Fruit fly (Drosophila melanogaster) whole organism, embryonic: ENCODE results near the gene Spt20.

Source experiments
- B-H1 ChIP-seq: fragments of 200-800 bp; sonication (Bioruptor generic); IDR thresholded peaks from 3 replicates; pipeline ENCODE4 v1.3.6; 2022; ENCODE audit warnings: missing biosample characterization, missing genetic modification characterization
- Bgb ChIP-seq: fragments of 200-800 bp; sonication (Bioruptor generic); IDR thresholded peaks from 2 replicates; pipeline ENCODE4 v1.3.6; 2022; ENCODE audit warnings: missing biosample characterization, missing genetic modification characterization; ENCODE audit not compliant: partially characterized antibody
- CG10274 ChIP-seq: fragments of 200-800 bp; sonication (Bioruptor generic); optimal IDR thresholded peaks from 3 replicates; lab custom pipeline; 2017; ENCODE audit warnings: missing biosample characterization, mild to moderate bottlenecking, missing genetic modification characterization
- CG11560 ChIP-seq: fragments of 200-800 bp; sonication (Bioruptor generic); IDR thresholded peaks from 3 replicates; pipeline ENCODE4 v1.3.6; 2022; ENCODE audit warnings: missing biosample characterization, missing genetic modification characterization
- CG12071 ChIP-seq: fragments of 200-800 bp; sonication (Bioruptor generic); optimal IDR thresholded peaks from 3 replicates; lab custom pipeline; 2018; ENCODE audit warnings: missing biosample characterization, mild to moderate bottlenecking, missing genetic modification characterization
- CG13123 ChIP-seq: fragments of 200-800 bp; sonication (Bioruptor generic); optimal IDR thresholded peaks from 2 replicates; lab custom pipeline; 2016; ENCODE audit warnings: missing biosample characterization, missing genetic modification characterization
- CG13624 ChIP-seq: fragments of 200-800 bp; sonication (Bioruptor generic); optimal IDR thresholded peaks from 2 replicates; lab custom pipeline; 2016; ENCODE audit warnings: missing biosample characterization, missing genetic modification characterization
- CG14014 ChIP-seq: fragments of 200-800 bp; sonication (Bioruptor generic); IDR thresholded peaks from 2 replicates; pipeline ENCODE4 v1.3.6; 2022; ENCODE audit warnings: missing biosample characterization, missing genetic modification characterization
- CG15073 ChIP-seq: fragments of 200-800 bp; sonication (Bioruptor generic); optimal IDR thresholded peaks from 2 replicates; lab custom pipeline; 2016; ENCODE audit warnings: missing biosample characterization, missing genetic modification characterization
- CG16779 ChIP-seq: fragments of 200-800 bp; sonication (Bioruptor generic); IDR thresholded peaks from 2 replicates; pipeline ENCODE4 v1.3.6; 2022; ENCODE audit warnings: missing biosample characterization, missing genetic modification characterization
- CG1792 ChIP-seq: fragments of 200-800 bp; sonication (Bioruptor generic); optimal IDR thresholded peaks from 2 replicates; lab custom pipeline; 2016; ENCODE audit warnings: missing biosample characterization, missing genetic modification characterization
- CG2199 ChIP-seq: fragments of 200-800 bp; sonication (Bioruptor generic); IDR thresholded peaks from 3 replicates; pipeline ENCODE4 v1.3.6; 2022; ENCODE audit warnings: missing biosample characterization, missing genetic modification characterization
- CG2889 ChIP-seq: fragments of 200-800 bp; sonication (Bioruptor generic); IDR thresholded peaks from 3 replicates; pipeline ENCODE4 v1.3.6; 2022; ENCODE audit warnings: missing biosample characterization, missing genetic modification characterization
- CG31224 ChIP-seq: fragments of 200-800 bp; sonication (Bioruptor generic); IDR thresholded peaks from 2 replicates; pipeline ENCODE4 v1.3.6; 2022; ENCODE audit warnings: missing biosample characterization, missing genetic modification characterization
- CG3995 ChIP-seq: fragments of 200-800 bp; sonication (Bioruptor generic); optimal IDR thresholded peaks from 3 replicates; lab custom pipeline; 2016; ENCODE audit warnings: missing biosample characterization, missing genetic modification characterization
- CG4617 ChIP-seq: fragments of 200-800 bp; sonication (Bioruptor generic); optimal IDR thresholded peaks from 3 replicates; lab custom pipeline; 2016; ENCODE audit warnings: missing biosample characterization, missing genetic modification characterization, borderline replicate concordance
- CG4854 ChIP-seq: fragments of 200-800 bp; sonication (Bioruptor generic); optimal IDR thresholded peaks from 2 replicates; lab custom pipeline; 2016; ENCODE audit warnings: missing biosample characterization, missing genetic modification characterization, inconsistent platforms
- CG5245 ChIP-seq: fragments of 200-800 bp; sonication (Bioruptor generic); optimal IDR thresholded peaks from 3 replicates; lab custom pipeline; 2016; ENCODE audit warnings: missing biosample characterization, missing genetic modification characterization
- CG7963 ChIP-seq: fragments of 200-800 bp; sonication (Bioruptor generic); IDR thresholded peaks from 3 replicates; pipeline ENCODE4 v1.3.6; 2022; ENCODE audit warnings: missing biosample characterization, missing genetic modification characterization; ENCODE audit not compliant: partially characterized antibody
- CG8089 ChIP-seq: fragments of 200-800 bp; sonication (Bioruptor generic); optimal IDR thresholded peaks from 3 replicates; lab custom pipeline; 2016; ENCODE audit warnings: missing biosample characterization, missing genetic modification characterization
- CG8359 ChIP-seq: fragments of 200-800 bp; sonication (Bioruptor generic); optimal IDR thresholded peaks from 2 replicates; lab custom pipeline; 2017; ENCODE audit warnings: missing biosample characterization, mild to moderate bottlenecking, missing genetic modification characterization, borderline replicate concordance
- CG9817 ChIP-seq: fragments of 200-800 bp; sonication (Bioruptor generic); optimal IDR thresholded peaks from 2 replicates; lab custom pipeline; 2018; ENCODE audit warnings: missing biosample characterization, mild to moderate bottlenecking, missing genetic modification characterization, moderate library complexity
- CkIIα-i1 ChIP-seq: fragments of 200-800 bp; sonication (Bioruptor generic); IDR thresholded peaks from 2 replicates; pipeline ENCODE4 v1.3.6; 2022; ENCODE audit warnings: missing biosample characterization, missing genetic modification characterization
- Deaf1 ChIP-seq: fragments of 200-800 bp; optimal IDR thresholded peaks from 3 replicates; lab custom pipeline; 2019; ENCODE audit warnings: missing biosample characterization, mild to moderate bottlenecking, missing genetic modification characterization, moderate library complexity
- E2f2 ChIP-seq: fragments of 200-800 bp; sonication (Bioruptor generic); IDR thresholded peaks from 2 replicates; pipeline ENCODE4 v1.3.6; 2022; ENCODE audit warnings: missing biosample characterization, missing genetic modification characterization
- Hey ChIP-seq: fragments of 200-800 bp; sonication (Bioruptor generic); optimal IDR thresholded peaks from 3 replicates; lab custom pipeline; 2018; ENCODE audit warnings: missing biosample characterization, mild to moderate bottlenecking, missing genetic modification characterization
- Hmr ChIP-seq: fragments of 200-800 bp; sonication (Bioruptor generic); optimal IDR thresholded peaks from 3 replicates; lab custom pipeline; 2017; ENCODE audit warnings: mild to moderate bottlenecking, missing biosample characterization, missing genetic modification reagents, missing genetic modification characterization
- Lim3 ChIP-seq: fragments of 200-800 bp; sonication (Bioruptor generic); IDR thresholded peaks from 2 replicates; pipeline ENCODE4 v1.3.6; 2022; ENCODE audit warnings: missing biosample characterization, missing genetic modification characterization
- NK7.1 ChIP-seq: fragments of 200-800 bp; sonication (Bioruptor generic); optimal IDR thresholded peaks from 3 replicates; lab custom pipeline; 2016; ENCODE audit warnings: missing biosample characterization, missing genetic modification characterization
- Side ChIP-seq: fragments of 200-800 bp; sonication (Bioruptor generic); optimal IDR thresholded peaks from 2 replicates; lab custom pipeline; 2016; ENCODE audit warnings: missing biosample characterization, missing genetic modification characterization
- amos ChIP-seq: fragments of 200-800 bp; sonication (Bioruptor generic); IDR thresholded peaks from 2 replicates; pipeline ENCODE4 v1.3.6; 2022; ENCODE audit warnings: missing biosample characterization, missing genetic modification characterization; ENCODE audit not compliant: partially characterized antibody
- ap ChIP-seq: fragments of 200-800 bp; sonication (Bioruptor generic); IDR thresholded peaks from 2 replicates; pipeline ENCODE4 v1.3.6; 2022; ENCODE audit warnings: missing biosample characterization, missing genetic modification characterization
- az2 ChIP-seq: fragments of 200-800 bp; sonication (Bioruptor generic); optimal IDR thresholded peaks from 3 replicates; lab custom pipeline; 2016; ENCODE audit warnings: missing biosample characterization, missing genetic modification characterization
- cas ChIP-seq: fragments of 200-800 bp; sonication (Bioruptor generic); IDR thresholded peaks from 2 replicates; pipeline ENCODE4 v1.3.6; 2022; ENCODE audit warnings: missing biosample characterization, missing genetic modification characterization
- chinmo ChIP-seq: fragments of 200-800 bp; sonication (Bioruptor generic); IDR thresholded peaks from 4 replicates; pipeline ENCODE4 v1.3.6; 2022; ENCODE audit warnings: missing biosample characterization, missing genetic modification characterization; ENCODE audit not compliant: partially characterized antibody
- dysf ChIP-seq: fragments of 200-800 bp; sonication (Bioruptor generic); IDR thresholded peaks from 3 replicates; pipeline ENCODE4 v1.3.6; 2022; ENCODE audit warnings: missing biosample characterization, missing genetic modification characterization
- grau ChIP-seq: fragments of 200-800 bp; optimal IDR thresholded peaks from 3 replicates; lab custom pipeline; 2019; ENCODE audit warnings: missing biosample characterization, mild to moderate bottlenecking, missing genetic modification characterization, moderate library complexity
- gt ChIP-seq: fragments of 200-800 bp; sonication (Bioruptor generic); IDR thresholded peaks from 2 replicates; pipeline ENCODE4 v1.3.6; 2022; ENCODE audit warnings: missing biosample characterization, missing genetic modification characterization
- h ChIP-seq: fragments of >200 bp; optimal IDR thresholded peaks from 2 replicates; lab custom pipeline; 2017
- kah ChIP-seq: fragments of 200-800 bp; sonication (Bioruptor generic); optimal IDR thresholded peaks from 2 replicates; lab custom pipeline; 2018; ENCODE audit warnings: missing biosample characterization, mild to moderate bottlenecking, missing genetic modification characterization
- kay ChIP-seq: fragments of 200-800 bp; sonication (Bioruptor generic); optimal IDR thresholded peaks from 2 replicates; lab custom pipeline; 2016; ENCODE audit warnings: missing biosample characterization, missing genetic modification characterization
- ken ChIP-seq: fragments of 200-800 bp; sonication (Bioruptor generic); IDR thresholded peaks from 3 replicates; pipeline ENCODE4 v1.3.6; 2022; ENCODE audit warnings: missing biosample characterization, missing genetic modification characterization
- lab ChIP-seq: fragments of 200-800 bp; sonication (Bioruptor generic); optimal IDR thresholded peaks from 3 replicates; lab custom pipeline; 2017; ENCODE audit warnings: missing biosample characterization, missing genetic modification characterization, mild to moderate bottlenecking, moderate library complexity, missing genetic modification reagents
- pzg ChIP-seq: fragments of 200-800 bp; sonication (Bioruptor generic); optimal IDR thresholded peaks from 3 replicates; lab custom pipeline; 2018; ENCODE audit warnings: missing biosample characterization, mild to moderate bottlenecking, missing genetic modification characterization, moderate library complexity
- tap ChIP-seq: fragments of 200-800 bp; optimal IDR thresholded peaks from 3 replicates; lab custom pipeline; 2019; ENCODE audit warnings: missing biosample characterization, mild to moderate bottlenecking, missing genetic modification characterization, moderate library complexity
- unpg ChIP-seq: fragments of 200-800 bp; sonication (Bioruptor generic); optimal IDR thresholded peaks from 3 replicates; lab custom pipeline; 2018; ENCODE audit warnings: missing biosample characterization, mild to moderate bottlenecking, missing genetic modification characterization, moderate library complexity
- usp ChIP-seq: fragments of >200 bp; optimal IDR thresholded peaks from 2 replicates; lab custom pipeline; 2017; ENCODE audit warnings: missing biosample characterization, missing genetic modification characterization
- wek ChIP-seq: fragments of 200-800 bp; sonication (Bioruptor generic); optimal IDR thresholded peaks from 3 replicates; lab custom pipeline; 2018; ENCODE audit warnings: missing biosample characterization, mild to moderate bottlenecking, missing genetic modification characterization, moderate library complexity

Spt20 gene

dm6 chr3L:13480241-13480627, 22.3 kb upstream of the Spt20 start (continued):
- TF ChIP-seq CG13624 (GFP tag; lab: Kevin White, UChicago): no peak
- no peak for TF ChIP-seq dysf (GFP tag; lab: Robert Waterston, UW)
- no peak for TF ChIP-seq CG4854 (GFP tag; lab: Kevin White, UChicago)
- TF ChIP-seq CG3995 (GFP tag; lab: Kevin White, UChicago): no peak
- TF ChIP-seq ken (GFP tag; lab: Robert Waterston, UW): no peak
- TF ChIP-seq h (lab: Kevin White, UChicago): no peak
- TF ChIP-seq chinmo (GFP tag; lab: Robert Waterston, UW): peak; percentile 84; the same call in 1 of the 4 replicates
- no peak for TF ChIP-seq CG4617

- TF ChIP-seq CG8359 (GFP tag; lab: Kevin White, UChicago) (no peak), CG7963 (GFP tag; lab: Robert Waterston, UW) (peak; percentile 84), CG1792 (GFP tag; lab: Kevin White, UChicago) (no peak), kah (GFP tag; lab: Kevin White, UChicago) (no peak), NK7.1 (no peak), CG15073 (GFP tag; lab: Kevin White, UChicago) (no peak), wek (GFP tag; lab: Kevin White, UChicago) (no peak), CG12071 (GFP tag; lab: Kevin White, UChicago) (no peak), CG9817 (tag; lab: Kevin White, UChicago) (peak; percentile 36), CG11560 (tag; lab: Robert Waterston, UW) (no peak), CG31224 (GFP tag; lab: Robert Waterston, UW) (no peak), Bgb (GFP tag; lab: Robert Waterston, UW) (peak; percentile 93), E2f2 (GFP tag; lab: Robert Waterston, UW) (peak; percentile 72), CG16779 (GFP tag; lab: Robert Waterston, UW) (no peak), unpg (GFP tag; lab: Kevin White, UChicago) (no peak), CG13123 (no peak), usp (GFP tag; lab: Kevin White, UChicago) (no peak), CG5245 (GFP tag; lab: Kevin White, UChicago) (no peak), tap (tag; lab: Kevin White, UChicago) (no peak), gt (GFP tag; lab: Robert Waterston, UW) (no peak), pzg (GFP tag; lab: Kevin White, UChicago) (peak; percentile 88), Hey (tag; lab: Kevin White, UChicago) (no peak), az2 (peak; percentile 7), ken (GFP tag; lab: Robert Waterston, UW) (peak; percentile 73; the same call in 2 of the 3 replicates), CG14014 (no peak), Hmr (GFP tag; lab: Kevin White, UChicago) (peak; percentile 65), CG2889 (GFP tag; lab: Robert Waterston, UW) (no peak), CG4617 (peak; percentile 80), Side (GFP tag; lab: Kevin White, UChicago) (no peak), grau (tag; lab: Kevin White, UChicago) (peak; percentile 26), ap (GFP tag; lab: Robert Waterston, UW) (no peak), kay (GFP tag; lab: Kevin White, UChicago) (no peak), CG10274 (no peak), Deaf1 (tag; lab: Kevin White, UChicago) (no peak), CG8089 (GFP tag; lab: Kevin White, UChicago) (no peak), cas (no peak), Lim3 (GFP tag; lab: Robert Waterston, UW) (no peak), amos (peak; percentile 95), CG2199 (GFP tag; lab: Robert Waterston, UW) (no peak), B-H1 (GFP tag; lab: Robert Waterston, UW) (no peak), lab (no peak), CkIIα-i1 (GFP tag; lab: Robert Waterston, UW) (no peak)
Measured at dm6 chr3L:13486041-13486859, 16.3 kb upstream of the Spt20 start, which contains the start of the genes Abp1 and Tgi. Abp1 (minus strand) TSS chr3L:13486280. Tgi (plus strand) TSS chr3L:13486797.
